Worm (Caenorhabditis elegans): Measurements from ENCODE around the gene R102.11.

DNA sequence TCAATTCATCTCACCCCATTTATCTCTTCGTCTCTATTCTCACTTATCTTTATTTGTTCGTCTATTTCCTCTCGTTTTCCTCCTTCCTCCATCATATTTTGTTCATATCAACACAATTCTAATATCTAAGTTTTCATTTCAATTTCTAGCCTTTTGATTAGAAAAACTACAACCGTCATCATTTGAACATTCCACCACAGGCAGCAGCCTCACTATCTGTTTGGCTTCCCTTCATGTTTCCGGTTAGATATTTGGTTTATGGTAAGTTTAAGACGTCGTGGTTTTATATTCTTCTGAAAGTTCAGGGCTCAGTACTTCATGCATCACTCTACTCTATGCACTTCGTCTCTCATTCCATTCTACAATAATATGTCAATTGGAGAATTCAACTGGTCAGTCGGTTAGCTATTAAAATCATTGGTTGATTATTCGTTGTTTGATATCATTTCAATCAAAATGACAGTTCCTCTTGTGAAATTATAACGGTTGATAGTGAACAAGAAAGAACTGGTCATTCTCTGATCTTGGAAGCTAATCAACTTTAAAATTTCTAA, 42.7 kb downstream of the R102.11 start, which contains the start of gene K08C7.1:
- TF ChIP-seq flt-1 (GFP tag; IDR thresholded peaks at IDR 0.05) (no peak), T22C8.4 (GFP tag; IDR thresholded peaks at IDR 0.05) (no peak), cog-1 (tag; optimal IDR thresholded peaks at IDR 0.05) (no peak), ztf-29 (GFP tag; IDR thresholded peaks at IDR 0.05) (no peak), ref-1 (GFP tag; conservative IDR thresholded peaks at IDR 0.05) (no peak), tab-1 (GFP tag; IDR thresholded peaks at IDR 0.05) (no peak), klf-2 (GFP tag; conservative IDR thresholded peaks at IDR 0.05) (no peak), ztf-23 (GFP tag; IDR thresholded peaks at IDR 0.05) (no peak), med-1 (GFP tag; optimal IDR thresholded peaks at IDR 0.05; ENCODE audit: insufficient read depth) (no peak)
